Worm (Caenorhabditis elegans) whole organism, late embryonic: Measurements from ENCODE around the gene ftt-2.

Source experiments
- Y22D7AL.16 ChIP-seq: sonication (generic microtip); optimal IDR thresholded peaks from 2 replicates; lab custom pipeline; 2016; ENCODE audit warnings: missing genetic modification characterization, missing compliant biosample characterization
- dmd-4 ChIP-seq: sonication (generic microtip); optimal IDR thresholded peaks from 2 replicates; lab custom pipeline; 2016; ENCODE audit warnings: borderline replicate concordance, missing genetic modification characterization, missing compliant biosample characterization
- hlh-15 ChIP-seq: sonication (generic microtip); optimal IDR thresholded peaks from 2 replicates; lab custom pipeline; 2016; ENCODE audit warnings: missing genetic modification characterization, missing compliant biosample characterization
- hlh-30 ChIP-seq: sonication (generic microtip); optimal IDR thresholded peaks from 2 replicates; lab custom pipeline; 2017; ENCODE audit warnings: antibody characterized with exemption, missing genetic modification characterization, missing compliant biosample characterization; ENCODE audit not compliant: insufficient read depth
- nfya-1 ChIP-seq: sonication (generic microtip); optimal IDR thresholded peaks from 2 replicates; lab custom pipeline; 2017; ENCODE audit warnings: missing genetic modification characterization, mild to moderate bottlenecking, missing compliant biosample characterization, antibody characterized with exemption, moderate library complexity
- pqm-1 ChIP-seq: sonication (generic microtip); optimal IDR thresholded peaks from 2 replicates; lab custom pipeline; 2016; ENCODE audit warnings: missing genetic modification characterization, missing compliant biosample characterization
- sox-4 ChIP-seq: sonication (generic microtip); optimal IDR thresholded peaks from 2 replicates; lab custom pipeline; 2017; ENCODE audit warnings: mild to moderate bottlenecking, missing genetic modification characterization, inconsistent platforms, missing compliant biosample characterization

- TF ChIP-seq Y22D7AL.16 (tag; lab: Kevin White, UChicago) (no peak), nfya-1 (tag; lab: Kevin White, UChicago) (no peak), dmd-4 (tag; lab: Kevin White, UChicago) (no peak), hlh-15 (tag; lab: Kevin White, UChicago) (no peak), pqm-1 (no peak), hlh-30 (tag; lab: Kevin White, UChicago) (no peak), sox-4 (tag; lab: Kevin White, UChicago) (no peak)
These were observed 33.0 kb downstream of the ftt-2 start, which contains the start of gene frm-3 for ce11 chrX:11572205-11572604.
